Fruit fly (Drosophila melanogaster) whole organism, embryonic: ENCODE results near the gene CG31548.

Experiments
- Awh ChIP-seq: fragments of 200-800 bp; sonication (Bioruptor generic); IDR thresholded peaks from 2 replicates; pipeline ENCODE4, ENCODE4 v1.3.6; 2022; ENCODE audit warnings: missing biosample characterization, missing genetic modification characterization
- BEAF-32 ChIP-seq: fragments of 200-800 bp; sonication (Bioruptor generic); optimal IDR thresholded peaks from 3 replicates; lab custom pipeline; 2017; ENCODE audit warnings: missing biosample characterization, missing genetic modification characterization, mild to moderate bottlenecking, moderate library complexity, missing genetic modification reagents
- CG10267 ChIP-seq: fragments of 200-800 bp; sonication (Bioruptor generic); optimal IDR thresholded peaks from 2 replicates; lab custom pipeline; 2018; ENCODE audit warnings: missing biosample characterization, mild to moderate bottlenecking, missing genetic modification characterization, moderate library complexity
- CG11093 ChIP-seq: fragments of 200-800 bp; sonication (Bioruptor generic); IDR thresholded peaks from 3 replicates; pipeline ENCODE4 v1.3.6; 2022; ENCODE audit warnings: missing biosample characterization, missing genetic modification characterization
- CG12769 ChIP-seq: fragments of 200-800 bp; sonication (Bioruptor generic); optimal IDR thresholded peaks from 2 replicates; lab custom pipeline; 2019; ENCODE audit warnings: missing biosample characterization, mild to moderate bottlenecking, missing genetic modification characterization, moderate library complexity
- CG13424 ChIP-seq: fragments of 200-800 bp; sonication (Bioruptor generic); optimal IDR thresholded peaks from 2 replicates; lab custom pipeline; 2019; ENCODE audit warnings: missing biosample characterization, mild to moderate bottlenecking, missing genetic modification characterization, moderate library complexity
- CG15011 ChIP-seq: fragments of 200-800 bp; sonication (Bioruptor generic); optimal IDR thresholded peaks from 3 replicates; lab custom pipeline; 2018; ENCODE audit warnings: missing biosample characterization, mild to moderate bottlenecking, missing genetic modification characterization
- CG1602 ChIP-seq: fragments of 200-800 bp; sonication (Bioruptor generic); optimal IDR thresholded peaks from 3 replicates; lab custom pipeline; 2016; ENCODE audit warnings: missing biosample characterization, missing genetic modification characterization
- CG16813 ChIP-seq: fragments of 200-800 bp; sonication (Bioruptor generic); IDR thresholded peaks from 3 replicates; pipeline ENCODE4 v1.3.6; 2022; ENCODE audit warnings: missing biosample characterization, missing genetic modification characterization; ENCODE audit not compliant: partially characterized antibody
- CG17802 ChIP-seq: fragments of 200-800 bp; sonication (Bioruptor generic); optimal IDR thresholded peaks from 2 replicates; lab custom pipeline; 2018; ENCODE audit warnings: missing biosample characterization, mild to moderate bottlenecking, missing genetic modification characterization, moderate library complexity
- CG17829 ChIP-seq: fragments of 200-800 bp; optimal IDR thresholded peaks from 2 replicates; lab custom pipeline; 2019; ENCODE audit warnings: missing biosample characterization, mild to moderate bottlenecking, missing genetic modification characterization, moderate library complexity
- CG1832 ChIP-seq: fragments of 200-800 bp; sonication (Bioruptor generic); optimal IDR thresholded peaks from 2 replicates; lab custom pipeline; 2017; ENCODE audit warnings: missing biosample characterization, mild to moderate bottlenecking, missing genetic modification characterization, inconsistent platforms
- CG2116 ChIP-seq: fragments of 200-800 bp; sonication (Bioruptor generic); optimal IDR thresholded peaks from 3 replicates; lab custom pipeline; 2018; ENCODE audit warnings: missing biosample characterization, mild to moderate bottlenecking, missing genetic modification characterization
- CG2712 ChIP-seq: fragments of 200-800 bp; optimal IDR thresholded peaks from 3 replicates; lab custom pipeline; 2019; ENCODE audit warnings: missing biosample characterization, mild to moderate bottlenecking, missing genetic modification characterization, moderate library complexity
- CG30403 ChIP-seq: fragments of 200-800 bp; sonication (Bioruptor generic); optimal IDR thresholded peaks from 3 replicates; lab custom pipeline; 2016; ENCODE audit warnings: missing biosample characterization, missing genetic modification characterization
- CG33557 ChIP-seq: fragments of 200-800 bp; sonication (Bioruptor generic); optimal IDR thresholded peaks from 2 replicates; lab custom pipeline; 2019; ENCODE audit warnings: missing biosample characterization, mild to moderate bottlenecking, missing genetic modification characterization, moderate library complexity
- CG3407 ChIP-seq: fragments of 200-800 bp; sonication (Bioruptor generic); optimal IDR thresholded peaks from 2 replicates; lab custom pipeline; 2018; ENCODE audit warnings: missing biosample characterization, mild to moderate bottlenecking, missing genetic modification characterization
- CG3847 ChIP-seq: fragments of 200-800 bp; sonication (Bioruptor generic); IDR thresholded peaks from 2 replicates; pipeline ENCODE4 v1.3.6; 2022; ENCODE audit warnings: missing biosample characterization, missing genetic modification characterization
- CG6254 ChIP-seq: fragments of 200-800 bp; sonication (Bioruptor generic); optimal IDR thresholded peaks from 3 replicates; lab custom pipeline; 2017; ENCODE audit warnings: mild to moderate bottlenecking, missing biosample characterization, missing genetic modification reagents, missing genetic modification characterization
- CG8089 ChIP-seq: fragments of 200-800 bp; sonication (Bioruptor generic); optimal IDR thresholded peaks from 3 replicates; lab custom pipeline; 2016; ENCODE audit warnings: missing biosample characterization, missing genetic modification characterization
- CG8478 ChIP-seq: fragments of >200 bp; optimal IDR thresholded peaks from 2 replicates; lab custom pipeline; 2018
- CG9876 ChIP-seq: fragments of 200-800 bp; sonication (Bioruptor generic); optimal IDR thresholded peaks from 2 replicates; lab custom pipeline; 2016; ENCODE audit warnings: missing biosample characterization, missing genetic modification characterization
- Chrac-16 ChIP-seq: fragments of 200-800 bp; sonication (Bioruptor generic); optimal IDR thresholded peaks from 3 replicates; lab custom pipeline; 2016; ENCODE audit warnings: missing biosample characterization, missing genetic modification characterization
- H2.0 ChIP-seq: fragments of 200-800 bp; sonication (Bioruptor generic); IDR thresholded peaks from 2 replicates; pipeline ENCODE4 v1.3.6; 2022; ENCODE audit warnings: missing biosample characterization, missing genetic modification characterization
- Hr39 ChIP-seq: fragments of >200 bp; optimal IDR thresholded peaks from 2 replicates; lab custom pipeline; 2017
- Hr51 ChIP-seq, 2 experiments: fragments of 200-800 bp; sonication (Bioruptor generic); optimal IDR thresholded peaks; 2 replicates in 1 of 2; 3 replicates in 1 of 2; lab custom pipeline; 2016 to 2018; ENCODE audit warnings: missing biosample characterization in 2 of 2, missing genetic modification characterization in 2 of 2, mild to moderate bottlenecking in 1 of 2, moderate library complexity in 1 of 2
- Med ChIP-seq: fragments of 200-800 bp; sonication (Bioruptor generic); peaks from one replicate; lab custom pipeline; 2016; ENCODE audit warnings: missing biosample characterization, missing genetic modification characterization, mild to moderate bottlenecking, inconsistent platforms, moderate library complexity
- NC2β ChIP-seq: fragments of 200-800 bp; sonication (Bioruptor generic); optimal IDR thresholded peaks from 2 replicates; lab custom pipeline; 2016; ENCODE audit warnings: missing biosample characterization, missing genetic modification characterization
- Nf-YA ChIP-seq: fragments of 200-800 bp; sonication (Bioruptor generic); IDR thresholded peaks from 2 replicates; pipeline ENCODE4 v1.3.6; 2022; ENCODE audit warnings: missing biosample characterization, missing genetic modification characterization
- Rfx ChIP-seq: fragments of 200-800 bp; sonication (Bioruptor generic); IDR thresholded peaks from 2 replicates; pipeline ENCODE4 v1.3.6; 2022; ENCODE audit warnings: missing biosample characterization, missing genetic modification characterization
- Sox100B ChIP-seq: fragments of 200-800 bp; sonication (Bioruptor generic); optimal IDR thresholded peaks from 3 replicates; lab custom pipeline; 2018; ENCODE audit warnings: missing biosample characterization, mild to moderate bottlenecking, missing genetic modification characterization
- Stat92E ChIP-seq, 3 experiments: fragments of >200 bp in 2 of 3; fragments of 200-800 bp in 1 of 3; sonication (Bioruptor generic) in 1 of 3; optimal IDR thresholded peaks; 2 replicates each; lab custom pipeline; 2017 to 2019; ENCODE audit warnings: missing biosample characterization in 3 of 3, missing genetic modification characterization in 3 of 3, mild to moderate bottlenecking in 1 of 3, moderate library complexity in 1 of 3
- bigmax ChIP-seq: fragments of 200-800 bp; sonication (Bioruptor generic); optimal IDR thresholded peaks from 2 replicates; lab custom pipeline; 2018; ENCODE audit warnings: missing biosample characterization, mild to moderate bottlenecking, missing genetic modification characterization
- bsh ChIP-seq, 2 experiments: fragments of 200-800 bp; sonication (Bioruptor generic); optimal IDR thresholded peaks; 2 replicates each; lab custom pipeline; 2017 to 2018; ENCODE audit warnings: mild to moderate bottlenecking in 2 of 2, missing biosample characterization in 2 of 2, missing genetic modification characterization in 2 of 2, moderate library complexity in 1 of 2
- chinmo ChIP-seq: fragments of 200-800 bp; sonication (Bioruptor generic); IDR thresholded peaks from 4 replicates; pipeline ENCODE4 v1.3.6; 2022; ENCODE audit warnings: missing biosample characterization, missing genetic modification characterization; ENCODE audit not compliant: partially characterized antibody
- corto ChIP-seq: fragments of 200-800 bp; sonication (Bioruptor generic); optimal IDR thresholded peaks from 2 replicates; lab custom pipeline; 2016; ENCODE audit warnings: missing biosample characterization, mild to moderate bottlenecking, missing genetic modification characterization, moderate library complexity
- eyg ChIP-seq: fragments of 200-800 bp; sonication (Bioruptor generic); optimal IDR thresholded peaks from 3 replicates; lab custom pipeline; 2016; ENCODE audit warnings: missing biosample characterization, missing genetic modification characterization
- hkb ChIP-seq, 2 experiments: fragments of 200-800 bp in 1 of 2; fragments of >200 bp in 1 of 2; sonication (Bioruptor generic) in 1 of 2; IDR thresholded peaks in 1 of 2; optimal IDR thresholded peaks in 1 of 2; 2 replicates each; pipeline versions ENCODE4 v1.3.6 to Lab custom; 2017 to 2022; ENCODE audit warnings: missing biosample characterization in 1 of 2, missing genetic modification characterization in 1 of 2
- nom ChIP-seq: fragments of 200-800 bp; sonication (Bioruptor generic); optimal IDR thresholded peaks from 2 replicates; lab custom pipeline; 2017; ENCODE audit warnings: missing biosample characterization, missing genetic modification characterization, mild to moderate bottlenecking, moderate library complexity, missing genetic modification reagents
- onecut ChIP-seq: fragments of 200-800 bp; sonication (Bioruptor generic); IDR thresholded peaks from 2 replicates; pipeline ENCODE4 v1.3.6; 2022; ENCODE audit warnings: missing biosample characterization, missing genetic modification characterization
- pum ChIP-seq: fragments of 200-800 bp; sonication (Bioruptor generic); optimal IDR thresholded peaks from 2 replicates; lab custom pipeline; 2016; ENCODE audit warnings: missing biosample characterization, missing genetic modification characterization
- pzg ChIP-seq: fragments of 200-800 bp; sonication (Bioruptor generic); optimal IDR thresholded peaks from 3 replicates; lab custom pipeline; 2018; ENCODE audit warnings: missing biosample characterization, mild to moderate bottlenecking, missing genetic modification characterization, moderate library complexity
- sens ChIP-seq: fragments of 200-800 bp; sonication (Bioruptor generic); peaks from one replicate; lab custom pipeline; 2016; ENCODE audit warnings: missing biosample characterization, missing genetic modification characterization
- sob ChIP-seq: fragments of 200-800 bp; sonication (Bioruptor generic); IDR thresholded peaks from 2 replicates; pipeline ENCODE4 v1.3.6; 2022; ENCODE audit warnings: missing biosample characterization, missing genetic modification characterization
- tna ChIP-seq: fragments of 200-800 bp; sonication (Bioruptor generic); IDR thresholded peaks from 2 replicates; pipeline ENCODE4 v1.3.6; 2022; ENCODE audit warnings: missing biosample characterization, missing genetic modification characterization; ENCODE audit not compliant: partially characterized antibody
- ttk ChIP-seq: fragments of 200-800 bp; sonication (Bioruptor generic); IDR thresholded peaks from 2 replicates; pipeline ENCODE4 v2.1.2; 2022; ENCODE audit warnings: missing biosample characterization, missing genetic modification characterization
- tx ChIP-seq: fragments of 200-800 bp; sonication (Bioruptor generic); optimal IDR thresholded peaks from 2 replicates; lab custom pipeline; 2016; ENCODE audit warnings: missing biosample characterization, missing genetic modification characterization
- unpg ChIP-seq: fragments of 200-800 bp; sonication (Bioruptor generic); optimal IDR thresholded peaks from 3 replicates; lab custom pipeline; 2018; ENCODE audit warnings: missing biosample characterization, mild to moderate bottlenecking, missing genetic modification characterization, moderate library complexity

Gene CG31548

dm6 chr3R:5649903-5650302 is 13.3 kb upstream of the CG31548 start:
- TF ChIP-seq CG1832 (GFP tag; lab: Kevin White, UChicago) (peak; percentile 8), ttk (GFP tag; lab: Robert Waterston, UW) (0 out of 2 replicates have a peak, but pooled peaks have one; percentile 17), CG13424 (no peak), pum (GFP tag; lab: Kevin White, UChicago) (no peak), Stat92E (GFP tag; optimal IDR thresholded peaks at IDR 0.05; lab: Kevin White, UChicago) (no peak), CG15011 (GFP tag; lab: Kevin White, UChicago) (no peak), Chrac-16 (no peak), Hr39 (lab: Kevin White, UChicago) (no peak), hkb (optimal IDR thresholded peaks at IDR 0.05; lab: Kevin White, UChicago) (no peak), hkb (GFP tag; IDR thresholded peaks at IDR 0.05; lab: Robert Waterston, UW) (no peak), CG2712 (tag; lab: Kevin White, UChicago) (no peak), onecut (GFP tag; lab: Robert Waterston, UW) (no peak), Rfx (0 out of 2 replicates have a peak, but pooled peaks have one; percentile 7), CG9876 (GFP tag; lab: Kevin White, UChicago) (no peak), CG10267 (tag; lab: Kevin White, UChicago) (no peak), CG1602 (GFP tag; lab: Kevin White, UChicago) (no peak), nom (no peak), bsh (GFP tag; optimal IDR thresholded peaks at IDR 0.05; lab: Kevin White, UChicago) (no peak), CG30403 (GFP tag; lab: Kevin White, UChicago) (no peak), CG17802 (tag; lab: Kevin White, UChicago) (no peak), Med (peak; percentile 55), Sox100B (no peak), sens (peak; percentile 30), sob (GFP tag; lab: Robert Waterston, UW) (no peak), CG17829 (tag; lab: Kevin White, UChicago) (no peak)

- TF ChIP-seq eyg (GFP tag; lab: Kevin White, UChicago) (no peak), NC2β (GFP tag; lab: Kevin White, UChicago) (peak; percentile 1), CG3847 (peak; percentile 61), pzg (GFP tag; lab: Kevin White, UChicago) (peak; percentile 66), Nf-YA (GFP tag; lab: Robert Waterston, UW) (no peak), CG2116 (GFP tag; lab: Kevin White, UChicago) (peak; percentile 97), Hr51 (GFP tag; optimal IDR thresholded peaks at IDR 0.05; lab: Kevin White, UChicago) (peak; percentile 28 to 40), CG6254 (GFP tag; lab: Kevin White, UChicago) (no peak), tna (peak; percentile 80), CG8478 (lab: Kevin White, UChicago) (no peak), bigmax (GFP tag; lab: Kevin White, UChicago) (no peak), corto (peak; percentile 60), BEAF-32 (GFP tag; lab: Kevin White, UChicago) (peak; percentile 95), CG33557 (GFP tag; lab: Kevin White, UChicago) (peak; percentile 48), tx (peak; percentile 14), CG12769 (tag; lab: Kevin White, UChicago) (no peak), CG8089 (GFP tag; lab: Kevin White, UChicago) (no peak), unpg (GFP tag; lab: Kevin White, UChicago) (peak; percentile 29), chinmo (peak; percentile 96), H2.0 (GFP tag; lab: Robert Waterston, UW) (no peak), CG11093 (GFP tag; lab: Robert Waterston, UW) (no peak), CG3407 (GFP tag; lab: Kevin White, UChicago) (peak; percentile 10), CG16813 (GFP tag; lab: Robert Waterston, UW) (peak; percentile 98), Awh (GFP tag; lab: Robert Waterston, UW) (no peak)
These were observed 12.2 kb upstream of the CG31548 start, which contains the start of the genes MTA1-like and Sec23 for dm6 chr3R:5648569-5649476. MTA1-like (minus strand) TSS chr3R:5648738. Sec23 (plus strand) TSS chr3R:5649065.
